Worm (Caenorhabditis elegans): ENCODE measurements around the gene col-122.
A peak's percentile ranks its signal among the peaks of the same experiment; 100 is the strongest.

- TF ChIP-seq F57A8.1 (GFP tag; optimal IDR thresholded peaks at IDR 0.05) (no peak), gei-17 (GFP tag; optimal IDR thresholded peaks at IDR 0.05) (no peak), lin-35 (GFP tag; optimal IDR thresholded peaks at IDR 0.05) (peak in 1 of 3 experiments; percentile 47), egl-44 (GFP tag; IDR thresholded peaks at IDR 0.05) (no peak), sptf-2 (GFP tag; optimal IDR thresholded peaks at IDR 0.05) (no peak), F33H1.4 (GFP tag; IDR thresholded peaks at IDR 0.05) (peak; percentile 96), sea-2 (GFP tag; IDR thresholded peaks at IDR 0.05) (no peak), F52B5.7 (tag; optimal IDR thresholded peaks at IDR 0.05) (no peak), dpl-1 (GFP tag; optimal IDR thresholded peaks at IDR 0.05) (peak; percentile 83), F57C9.4 (tag; optimal IDR thresholded peaks at IDR 0.05) (no peak)
These were observed 25.7 kb downstream of the col-122 start, which contains the start of gene trcs-1 for ce11 chrIV:9588784-9589457.
